Fruit fly (Drosophila melanogaster): ENCODE results near the gene BBS5.

Gene BBS5

DNA sequence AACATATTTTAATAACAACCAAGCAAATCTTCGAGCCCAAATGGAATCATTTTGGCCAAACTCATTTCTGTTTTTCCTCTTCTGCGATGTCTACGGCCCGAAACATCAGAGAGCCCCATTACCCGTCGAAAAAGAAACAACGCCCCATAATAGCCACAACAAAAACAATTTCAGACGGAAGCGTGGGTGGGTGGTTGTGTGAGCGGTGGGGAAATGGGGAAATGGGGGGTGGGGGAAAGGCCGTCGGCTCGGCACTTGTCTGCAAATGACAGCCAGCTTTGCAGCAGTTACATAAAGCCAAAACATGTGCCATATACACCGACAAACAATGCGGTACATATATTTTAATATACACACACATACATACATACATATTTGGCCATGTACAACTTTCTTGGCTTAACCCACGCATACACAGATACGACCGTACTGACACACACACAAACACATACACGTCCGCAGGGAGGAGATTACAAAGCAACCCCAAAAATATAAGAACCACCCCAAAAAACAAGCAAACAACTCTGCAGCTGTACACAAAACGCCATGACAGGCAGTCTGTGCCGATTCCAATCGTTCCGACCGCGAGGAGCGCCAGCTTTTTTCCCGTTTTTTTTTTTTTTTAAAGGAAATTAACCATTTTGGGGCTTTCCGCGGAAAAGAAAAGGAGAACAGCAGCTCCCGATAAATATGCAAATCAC lies 48.9 kb downstream of the BBS5 start:
- no peak for TF ChIP-seq ttk (GFP tag; IDR thresholded peaks at IDR 0.05)
- no peak for TF ChIP-seq CG12236 (GFP tag; optimal IDR thresholded peaks at IDR 0.05)
- no peak for TF ChIP-seq CG8359 (GFP tag; optimal IDR thresholded peaks at IDR 0.05; ENCODE audit: borderline replicate concordance)
- peak; percentile 37 for TF ChIP-seq phol (tag; optimal IDR thresholded peaks at IDR 0.05)
- TF ChIP-seq pnt (GFP tag; optimal IDR thresholded peaks at IDR 0.05) = no peak
- TF ChIP-seq CG18599 (GFP tag; optimal IDR thresholded peaks at IDR 0.05) = no peak
- TF ChIP-seq cad (GFP tag; optimal IDR thresholded peaks at IDR 0.05) = no peak
- TF ChIP-seq Hmr (GFP tag; optimal IDR thresholded peaks at IDR 0.05) = no peak
- no peak for TF ChIP-seq CG11085 (GFP tag; IDR thresholded peaks at IDR 0.05)
- no peak for TF ChIP-seq Opbp (GFP tag; IDR thresholded peaks at IDR 0.05; ENCODE audit: partially characterized antibody)
- no peak for TF ChIP-seq cwo (GFP tag; optimal IDR thresholded peaks at IDR 0.05)
- 0 out of 2 replicates have a peak, but pooled peaks have one; percentile 9 for TF ChIP-seq CG9932 (GFP tag; IDR thresholded peaks at IDR 0.05)
- TF ChIP-seq scrt (GFP tag; optimal IDR thresholded peaks at IDR 0.05) = no peak
- TF ChIP-seq Hr51 (GFP tag; optimal IDR thresholded peaks at IDR 0.05) = no peak
- TF ChIP-seq Jarid2 (GFP tag; optimal IDR thresholded peaks at IDR 0.05) = no peak
- TF ChIP-seq Nf-YC (tag; optimal IDR thresholded peaks at IDR 0.05) = peak; percentile 79
- TF ChIP-seq Oli (tag; optimal IDR thresholded peaks at IDR 0.05) = no peak
- TF ChIP-seq CG11247 (GFP tag; IDR thresholded peaks at IDR 0.05) = no peak
- TF ChIP-seq Sin3A (optimal IDR thresholded peaks at IDR 0.05) = no peak
- no peak for TF ChIP-seq Lhr (GFP tag; optimal IDR thresholded peaks at IDR 0.05)
- TF ChIP-seq seq (GFP tag; IDR thresholded peaks at IDR 0.05) = peak; percentile 69; the same call in 1 of the 2 replicates
- peak; percentile 76 for TF ChIP-seq cg (GFP tag; optimal IDR thresholded peaks at IDR 0.05)
- TF ChIP-seq mld (GFP tag; IDR thresholded peaks at IDR 0.05; ENCODE audit: partially characterized antibody) = no peak
- TF ChIP-seq CG16779 (GFP tag; IDR thresholded peaks at IDR 0.05) = no peak
- TF ChIP-seq Dp (GFP tag; optimal IDR thresholded peaks at IDR 0.05) = no peak
- TF ChIP-seq CG2116 (GFP tag; optimal IDR thresholded peaks at IDR 0.05) = no peak
- TF ChIP-seq CG14050 (GFP tag; IDR thresholded peaks at IDR 0.05) = no peak
- no peak for TF ChIP-seq CG13296 (GFP tag; optimal IDR thresholded peaks at IDR 0.05)
- no peak for TF ChIP-seq CG8765 (GFP tag; IDR thresholded peaks at IDR 0.05)
- peak; percentile 72 for TF ChIP-seq Nf-YB (GFP tag; optimal IDR thresholded peaks at IDR 0.05)
- TF ChIP-seq CG17912 (GFP tag; optimal IDR thresholded peaks at IDR 0.05) = no peak
- no peak for TF ChIP-seq hbn (GFP tag; IDR thresholded peaks at IDR 0.05; ENCODE audit: partially characterized antibody)
- TF ChIP-seq CG4328 (GFP tag; optimal IDR thresholded peaks at IDR 0.05) = no peak
- TF ChIP-seq so (GFP tag; IDR thresholded peaks at IDR 0.05) = no peak
- no peak for TF ChIP-seq CG32772 (GFP tag; IDR thresholded peaks at IDR 0.05)
- no peak for TF ChIP-seq tup (GFP tag; optimal IDR thresholded peaks at IDR 0.05)
- peak; percentile 53; the same call in 1 of the 2 replicates for TF ChIP-seq crol (GFP tag; IDR thresholded peaks at IDR 0.05)
- TF ChIP-seq nmo (GFP tag; optimal IDR thresholded peaks at IDR 0.05) = no peak
- no peak for TF ChIP-seq run (tag; optimal IDR thresholded peaks at IDR 0.05)
- no peak for TF ChIP-seq CG2712 (tag; optimal IDR thresholded peaks at IDR 0.05)
- TF ChIP-seq CG17361 (GFP tag; IDR thresholded peaks at IDR 0.05) = no peak
- no peak for TF ChIP-seq CG8089 (GFP tag; optimal IDR thresholded peaks at IDR 0.05)
- no peak for TF ChIP-seq CrebB (tag; optimal IDR thresholded peaks at IDR 0.05)
- TF ChIP-seq ara (GFP tag; IDR thresholded peaks at IDR 0.05) = no peak
- TF ChIP-seq pros (GFP tag; optimal IDR thresholded peaks at IDR 0.05) = peak; percentile 45
- no peak for TF ChIP-seq CG8388 (GFP tag; optimal IDR thresholded peaks at IDR 0.05)
- no peak for TF ChIP-seq pum (GFP tag; optimal IDR thresholded peaks at IDR 0.05)
- TF ChIP-seq CG12391 (tag; optimal IDR thresholded peaks at IDR 0.05) = no peak
- TF ChIP-seq Atf-2 (GFP tag; optimal IDR thresholded peaks at IDR 0.05) = no peak
- no peak for TF ChIP-seq CG12744 (GFP tag; optimal IDR thresholded peaks at IDR 0.05)
